Worm (Caenorhabditis elegans) whole organism, young adult: Measurements from ENCODE around the gene K08D10.11.

Source experiments
- F39B2.1 ChIP-seq: fragments of 200-800 bp; sonication (Bioruptor generic); IDR thresholded peaks from 2 replicates; pipeline ENCODE4 v1.3.6; 2022; ENCODE audit warnings: missing genetic modification reagents, missing genetic modification characterization, missing compliant biosample characterization
- F49E8.2 ChIP-seq: sonication (generic microtip); optimal IDR thresholded peaks from 3 replicates; lab custom pipeline; 2017; ENCODE audit warnings: missing genetic modification characterization, mild to moderate bottlenecking, missing compliant biosample characterization, antibody characterized with exemption, moderate library complexity; ENCODE audit not compliant: insufficient read depth
- F52B5.7 ChIP-seq: sonication (generic microtip); optimal IDR thresholded peaks from 2 replicates; lab custom pipeline; 2016; ENCODE audit warnings: mild to moderate bottlenecking, missing genetic modification characterization, missing compliant biosample characterization
- Y56A3A.18 ChIP-seq: fragments of 200-800 bp; sonication (Bioruptor generic); IDR thresholded peaks from 2 replicates; pipeline ENCODE4 v1.3.6; 2022; ENCODE audit warnings: missing genetic modification reagents, missing genetic modification characterization, missing compliant biosample characterization
- ama-1 ChIP-seq, 3 experiments: fragments of 150-350 bp in 1 of 3; sonication (generic microtip) in 2 of 3; optimal IDR thresholded peaks; 2 replicates each; lab custom pipeline; 2014 to 2018; ENCODE audit warnings: missing biosample characterization in 2 of 3, missing genetic modification characterization in 2 of 3, missing genetic modification reagents in 2 of 3
- aptf-3 ChIP-seq: fragments of 200-800 bp; sonication (Bioruptor generic); IDR thresholded peaks from 2 replicates; pipeline ENCODE4 v1.3.6; 2022; ENCODE audit warnings: missing genetic modification characterization, missing compliant biosample characterization
- ets-4 ChIP-seq: fragments of 200-800 bp; sonication (Bioruptor generic); optimal IDR thresholded peaks from 2 replicates; lab custom pipeline; 2018; ENCODE audit warnings: mild to moderate bottlenecking, missing genetic modification characterization, missing compliant biosample characterization
- madf-6 ChIP-seq: fragments of 200-800 bp; sonication (Bioruptor generic); IDR thresholded peaks from 2 replicates; pipeline ENCODE4 v1.3.6; 2022; ENCODE audit warnings: missing genetic modification reagents, missing genetic modification characterization, missing compliant biosample characterization
- tlf-1 ChIP-seq: fragments of 200-800 bp; sonication (Bioruptor generic); optimal IDR thresholded peaks from 2 replicates; lab custom pipeline; 2018; ENCODE audit warnings: mild to moderate bottlenecking, missing genetic modification characterization, missing compliant biosample characterization
- unc-62 ChIP-seq: fragments of 150-350 bp; optimal IDR thresholded peaks from 2 replicates; lab custom pipeline; 2014; ENCODE audit warnings: missing biosample characterization, missing genetic modification reagents, missing genetic modification characterization

- TF ChIP-seq madf-6, result no peak
- no peak for TF ChIP-seq tlf-1 (GFP tag; lab: Kevin White, UChicago)
- no peak for TF ChIP-seq Y56A3A.18
- TF ChIP-seq ets-4 (GFP tag; lab: Kevin White, UChicago), result no peak
- no peak for TF ChIP-seq F52B5.7 (tag; lab: Kevin White, UChicago)
- no peak for TF ChIP-seq F39B2.1 (GFP tag; lab: Robert Waterston, UW)
- TF ChIP-seq aptf-3 (GFP tag; lab: Robert Waterston, UW), result no peak
- TF ChIP-seq ama-1 (optimal IDR thresholded peaks at IDR 0.05; lab: Kevin White, UChicago), result no peak
- no peak for TF ChIP-seq ama-1 (GFP tag; optimal IDR thresholded peaks at IDR 0.05; lab: Kevin White, UChicago)
- no peak for TF ChIP-seq F49E8.2 (tag; lab: Kevin White, UChicago)
- no peak for TF ChIP-seq unc-62 (GFP tag; lab: Kevin White, UChicago)
These were observed 24.9 kb upstream of the K08D10.11 start for ce11 chrIV:4210868-4211267.
